Worm (Caenorhabditis elegans): ENCODE results near the gene C30F2.2.

DNA sequence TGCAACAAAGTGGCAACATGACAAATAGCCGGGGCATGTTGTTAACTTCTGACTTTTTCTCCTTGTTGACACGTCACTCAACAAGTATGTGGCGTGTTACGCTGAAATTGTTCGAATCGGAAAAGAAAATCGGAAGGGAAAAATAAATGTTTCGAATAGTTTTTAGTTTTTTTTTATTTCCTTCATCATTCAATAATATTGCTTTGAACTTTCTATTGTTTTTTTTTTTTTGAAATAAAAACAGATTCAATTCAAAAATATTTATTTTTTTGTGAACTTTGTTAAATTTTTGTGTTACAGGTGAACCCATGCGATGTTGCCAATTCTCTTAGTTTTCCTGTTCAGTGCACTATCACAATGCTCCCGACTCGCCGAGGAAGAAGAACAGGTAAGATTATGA, 35.4 kb downstream of the C30F2.2 start, which contains the start of gene cpd-2:
- TF ChIP-seq ztf-11 (tag; optimal IDR thresholded peaks at IDR 0.05) (no peak), mdl-1 (tag; optimal IDR thresholded peaks at IDR 0.05) (no peak)
